ENCODE assay signal across 4 fruit fly cellular contexts in the genomic region with DNA sequence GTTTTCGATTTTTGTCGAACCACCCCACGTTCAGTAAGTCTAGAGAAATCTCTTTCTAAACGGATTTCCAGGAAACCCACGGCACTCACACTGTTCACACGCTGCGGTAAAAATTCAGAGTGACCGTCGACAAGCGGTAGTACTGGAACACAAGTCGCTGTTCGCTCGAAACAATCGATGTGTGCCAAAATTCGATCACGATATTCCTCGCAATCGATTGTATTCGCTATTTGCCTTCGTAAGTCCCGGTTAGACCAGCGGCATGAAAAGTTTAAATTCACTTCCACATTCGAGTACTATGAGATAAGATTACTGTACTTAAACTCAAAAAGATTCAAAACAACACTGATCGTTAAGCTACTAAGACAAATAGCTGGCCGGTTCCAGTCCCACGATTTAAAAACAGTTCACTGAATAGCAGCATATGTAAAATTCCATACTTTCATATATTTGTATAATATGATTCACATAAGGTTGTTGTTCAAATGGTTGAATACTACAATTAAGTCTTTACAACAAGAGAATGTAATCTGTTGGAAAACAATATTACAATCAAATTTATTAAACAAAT.
TF ChIP-seq lines count a peak whose summit lies in the region.

A gene (minus strand): TSS at position 157 of the 571 bp plus-strand sequence.

- TF ChIP-seq CTCF in whole organism, embryonic (GFP tag; optimal IDR thresholded peaks at IDR 0.05; lab: Kevin White, UChicago) = no peak

TF ChIP-seq in whole organism, adult, 20 proteins besides CTCF, POLR2A, EP300 and RAD21:
- TF ChIP-seq cic (GFP tag; optimal IDR thresholded peaks at IDR 0.05; lab: Kevin White, UChicago) (no peak), CG11617 (GFP tag; optimal IDR thresholded peaks at IDR 0.05; lab: Kevin White, UChicago) (no peak), bab1 (GFP tag; optimal IDR thresholded peaks at IDR 0.05; lab: Kevin White, UChicago) (peak; percentile 68), Crg-1 (GFP tag; optimal IDR thresholded peaks at IDR 0.05; lab: Kevin White, UChicago) (no peak), Clk (GFP tag; optimal IDR thresholded peaks at IDR 0.05; lab: Kevin White, UChicago) (no peak), pad (GFP tag; optimal IDR thresholded peaks at IDR 0.05; lab: Kevin White, UChicago) (no peak), CG12768 (GFP tag; optimal IDR thresholded peaks at IDR 0.05; lab: Kevin White, UChicago) (peak; percentile 3), CG14711 (tag; optimal IDR thresholded peaks at IDR 0.05; lab: Kevin White, UChicago) (no peak), toe (GFP tag; optimal IDR thresholded peaks at IDR 0.05; lab: Kevin White, UChicago) (peak; percentile 76), Mnt (GFP tag; optimal IDR thresholded peaks at IDR 0.05; lab: Kevin White, UChicago) (peak; percentile 69), Hr96 (GFP tag; optimal IDR thresholded peaks at IDR 0.05; lab: Kevin White, UChicago) (peak; percentile 68), CG5204 (GFP tag; optimal IDR thresholded peaks at IDR 0.05; lab: Kevin White, UChicago) (peak; percentile 70), CG7045 (GFP tag; optimal IDR thresholded peaks at IDR 0.05; lab: Kevin White, UChicago) (peak; percentile 35), CG1620 (GFP tag; optimal IDR thresholded peaks at IDR 0.05; lab: Kevin White, UChicago) (peak; percentile 72)

TF ChIP-seq in whole organism, embryonic, 481 proteins besides CTCF, POLR2A, EP300 and RAD21 (continues in another document):
- no peak for TF ChIP-seq Blimp-1 (GFP tag; optimal IDR thresholded peaks at IDR 0.05; lab: Kevin White, UChicago)
- TF ChIP-seq sisA (GFP tag; IDR thresholded peaks at IDR 0.05; lab: Robert Waterston, UW) = no peak
- TF ChIP-seq otp (GFP tag; IDR thresholded peaks at IDR 0.05; lab: Robert Waterston, UW) = no peak
- TF ChIP-seq Jarid2 (GFP tag; optimal IDR thresholded peaks at IDR 0.05; lab: Kevin White, UChicago) = peak; percentile 61
- TF ChIP-seq CG4617 (GFP tag; optimal IDR thresholded peaks at IDR 0.05; lab: Kevin White, UChicago; ENCODE audit: borderline replicate concordance) = peak; percentile 45
- TF ChIP-seq HLHmδ (GFP tag; optimal IDR thresholded peaks at IDR 0.05; lab: Kevin White, UChicago) = peak; percentile 67
- TF ChIP-seq Doc2 (GFP tag; IDR thresholded peaks at IDR 0.05; lab: Robert Waterston, UW) = no peak
- TF ChIP-seq trem (tag; optimal IDR thresholded peaks at IDR 0.05; lab: Kevin White, UChicago) = peak; percentile 41
- peak; percentile 23 for TF ChIP-seq Ets97D (GFP tag; optimal IDR thresholded peaks at IDR 0.05; lab: Kevin White, UChicago)
- no peak for TF ChIP-seq wor (GFP tag; IDR thresholded peaks at IDR 0.05; lab: Robert Waterston, UW)
- no peak for TF ChIP-seq ato (GFP tag; IDR thresholded peaks at IDR 0.05; lab: Robert Waterston, UW; ENCODE audit: partially characterized antibody)
- TF ChIP-seq Med (GFP tag; lab: Kevin White, UChicago) = peak; percentile 79
- TF ChIP-seq CG4360 (GFP tag; IDR thresholded peaks at IDR 0.05; lab: Robert Waterston, UW) = no peak
- no peak for TF ChIP-seq vnd (GFP tag; IDR thresholded peaks at IDR 0.05; lab: Robert Waterston, UW; ENCODE audit: partially characterized antibody)
- no peak for TF ChIP-seq YL-1 (GFP tag; optimal IDR thresholded peaks at IDR 0.05; lab: Kevin White, UChicago)
- TF ChIP-seq Atf3 (GFP tag; optimal IDR thresholded peaks at IDR 0.05; lab: Kevin White, UChicago) = no peak
- TF ChIP-seq danr (GFP tag; IDR thresholded peaks at IDR 0.05; lab: Robert Waterston, UW) = no peak
- no peak for TF ChIP-seq sc (optimal IDR thresholded peaks at IDR 0.05; lab: Kevin White, UChicago)
- TF ChIP-seq sc (GFP tag; optimal IDR thresholded peaks at IDR 0.05; lab: Kevin White, UChicago) = no peak
- TF ChIP-seq CG10979 (tag; optimal IDR thresholded peaks at IDR 0.05; lab: Kevin White, UChicago) = no peak
- peak; percentile 32 for TF ChIP-seq Meics (GFP tag; optimal IDR thresholded peaks at IDR 0.05; lab: Kevin White, UChicago)
- TF ChIP-seq ken (GFP tag; IDR thresholded peaks at IDR 0.05; lab: Robert Waterston, UW) = no peak
- peak; percentile 18 for TF ChIP-seq Hand (GFP tag; optimal IDR thresholded peaks at IDR 0.05; lab: Kevin White, UChicago)
- no peak for TF ChIP-seq fd3F (GFP tag; optimal IDR thresholded peaks at IDR 0.05; lab: Kevin White, UChicago)
- peak; percentile 22 for TF ChIP-seq Fer1 (GFP tag; optimal IDR thresholded peaks at IDR 0.05; lab: Kevin White, UChicago)

TF ChIP-seq in whole organism, prepupa, 60 proteins besides CTCF, POLR2A, EP300 and RAD21:
- TF ChIP-seq Hr4 (GFP tag; optimal IDR thresholded peaks at IDR 0.05; lab: Kevin White, UChicago) (peak; percentile 19), Gug (GFP tag; IDR thresholded peaks at IDR 0.05; lab: Robert Waterston, UW) (no peak), CG16779 (tag; optimal IDR thresholded peaks at IDR 0.05; lab: Kevin White, UChicago) (no peak), Hr39 (GFP tag; optimal IDR thresholded peaks at IDR 0.05; lab: Kevin White, UChicago) (peak; percentile 19), CG6163 (GFP tag; IDR thresholded peaks at IDR 0.05; lab: Robert Waterston, UW) (no peak), CG3919 (GFP tag; optimal IDR thresholded peaks at IDR 0.05; lab: Kevin White, UChicago) (peak; percentile 24), CG7368 (GFP tag; optimal IDR thresholded peaks at IDR 0.05; lab: Kevin White, UChicago) (no peak), ss (GFP tag; optimal IDR thresholded peaks at IDR 0.05; lab: Kevin White, UChicago) (peak; percentile 2 to 29), vri (GFP tag; optimal IDR thresholded peaks at IDR 0.05; lab: Kevin White, UChicago) (peak; percentile 3), CG34406 (GFP tag; optimal IDR thresholded peaks at IDR 0.05; lab: Kevin White, UChicago) (peak; percentile 2), Ets96B (tag; optimal IDR thresholded peaks at IDR 0.05; lab: Kevin White, UChicago) (peak; percentile 19), pdm3 (GFP tag; optimal IDR thresholded peaks at IDR 0.05; lab: Kevin White, UChicago) (peak; percentile 4), CG4318 (GFP tag; optimal IDR thresholded peaks at IDR 0.05; lab: Kevin White, UChicago) (no peak), CG6854 (GFP tag; optimal IDR thresholded peaks at IDR 0.05; lab: Kevin White, UChicago) (peak; percentile 68), cyc (GFP tag; optimal IDR thresholded peaks at IDR 0.05; lab: Kevin White, UChicago) (peak; percentile 1), svp (GFP tag; lab: Kevin White, UChicago) (peak; percentile 48), Smox (GFP tag; optimal IDR thresholded peaks at IDR 0.05; lab: Kevin White, UChicago) (peak; percentile 34), Sox102F (GFP tag; optimal IDR thresholded peaks at IDR 0.05; lab: Kevin White, UChicago) (peak; percentile 55), CG32006 (GFP tag; optimal IDR thresholded peaks at IDR 0.05; lab: Kevin White, UChicago) (peak; percentile 19), Eip78C (GFP tag; lab: Kevin White, UChicago) (peak; percentile 33)

TF ChIP-seq in whole organism, wandering third instar larva, 38 proteins besides CTCF, POLR2A, EP300 and RAD21:
- peak in 1 of 2 experiments; percentile 53 for TF ChIP-seq foxo (GFP tag; optimal IDR thresholded peaks at IDR 0.05; lab: Kevin White, UChicago)
- TF ChIP-seq pan (optimal IDR thresholded peaks at IDR 0.05; lab: Kevin White, UChicago) = no peak
- no peak for TF ChIP-seq psq (GFP tag; optimal IDR thresholded peaks at IDR 0.05; lab: Kevin White, UChicago)
- TF ChIP-seq HLH106 (tag; optimal IDR thresholded peaks at IDR 0.05; lab: Kevin White, UChicago) = peak; percentile 36
- peak; percentile 56 for TF ChIP-seq woc (GFP tag; optimal IDR thresholded peaks at IDR 0.05; lab: Kevin White, UChicago)
- no peak for TF ChIP-seq dl (GFP tag; optimal IDR thresholded peaks at IDR 0.05; lab: Kevin White, UChicago; ENCODE audit: insufficient read depth in 1 of 2, partially characterized antibody in 2 of 2)
- peak; percentile 45 for TF ChIP-seq tai (GFP tag; optimal IDR thresholded peaks at IDR 0.05; lab: Kevin White, UChicago)
- no peak for TF ChIP-seq br (GFP tag; optimal IDR thresholded peaks at IDR 0.05; lab: Kevin White, UChicago)
- TF ChIP-seq sage (GFP tag; optimal IDR thresholded peaks at IDR 0.05; lab: Kevin White, UChicago) = no peak
- peak; percentile 19 for TF ChIP-seq fru (GFP tag; optimal IDR thresholded peaks at IDR 0.05; lab: Kevin White, UChicago)
- TF ChIP-seq dmrt93B (GFP tag; optimal IDR thresholded peaks at IDR 0.05; lab: Kevin White, UChicago) = no peak
- TF ChIP-seq Sp1 (GFP tag; optimal IDR thresholded peaks at IDR 0.05; lab: Kevin White, UChicago) = peak; percentile 37
- no peak for TF ChIP-seq Hr78 (GFP tag; optimal IDR thresholded peaks at IDR 0.05; lab: Kevin White, UChicago)
- TF ChIP-seq Dfd (GFP tag; optimal IDR thresholded peaks at IDR 0.05; lab: Kevin White, UChicago) = no peak
- TF ChIP-seq Hr83 (GFP tag; optimal IDR thresholded peaks at IDR 0.05; lab: Kevin White, UChicago; ENCODE audit: poor library complexity, severe bottlenecking) = peak; percentile 65
- no peak for TF ChIP-seq GATAd (GFP tag; optimal IDR thresholded peaks at IDR 0.05; lab: Kevin White, UChicago)
- TF ChIP-seq Rel (GFP tag; optimal IDR thresholded peaks at IDR 0.05; lab: Kevin White, UChicago) = no peak
- TF ChIP-seq Rel (tag; optimal IDR thresholded peaks at IDR 0.05; lab: Kevin White, UChicago) = peak; percentile 89
- TF ChIP-seq Jra (GFP tag; optimal IDR thresholded peaks at IDR 0.05; lab: Kevin White, UChicago) = no peak
- no peak for TF ChIP-seq Myc (optimal IDR thresholded peaks at IDR 0.05; lab: Kevin White, UChicago)
- TF ChIP-seq Dif (GFP tag; optimal IDR thresholded peaks at IDR 0.05; lab: Kevin White, UChicago; ENCODE audit: partially characterized antibody) = no peak
- peak; percentile 43 for TF ChIP-seq Hnf4 (GFP tag; optimal IDR thresholded peaks at IDR 0.05; lab: Kevin White, UChicago)
- TF ChIP-seq ey (GFP tag; optimal IDR thresholded peaks at IDR 0.05; lab: Kevin White, UChicago) = peak; percentile 45
- TF ChIP-seq Mio (GFP tag; optimal IDR thresholded peaks at IDR 0.05; lab: Kevin White, UChicago) = no peak
- TF ChIP-seq brk (GFP tag; optimal IDR thresholded peaks at IDR 0.05; lab: Kevin White, UChicago) = no peak
- no peak for TF ChIP-seq dsf (GFP tag; optimal IDR thresholded peaks at IDR 0.05; lab: Kevin White, UChicago; ENCODE audit: borderline replicate concordance)
- TF ChIP-seq rgr (GFP tag; optimal IDR thresholded peaks at IDR 0.05; lab: Kevin White, UChicago) = peak; percentile 29
- TF ChIP-seq h (GFP tag; optimal IDR thresholded peaks at IDR 0.05; lab: Kevin White, UChicago) = peak; percentile 39
- TF ChIP-seq lola (GFP tag; optimal IDR thresholded peaks at IDR 0.05; lab: Kevin White, UChicago) = no peak
